Fruit fly (Drosophila melanogaster): Measurements from ENCODE around the gene CG5151.

DNA sequence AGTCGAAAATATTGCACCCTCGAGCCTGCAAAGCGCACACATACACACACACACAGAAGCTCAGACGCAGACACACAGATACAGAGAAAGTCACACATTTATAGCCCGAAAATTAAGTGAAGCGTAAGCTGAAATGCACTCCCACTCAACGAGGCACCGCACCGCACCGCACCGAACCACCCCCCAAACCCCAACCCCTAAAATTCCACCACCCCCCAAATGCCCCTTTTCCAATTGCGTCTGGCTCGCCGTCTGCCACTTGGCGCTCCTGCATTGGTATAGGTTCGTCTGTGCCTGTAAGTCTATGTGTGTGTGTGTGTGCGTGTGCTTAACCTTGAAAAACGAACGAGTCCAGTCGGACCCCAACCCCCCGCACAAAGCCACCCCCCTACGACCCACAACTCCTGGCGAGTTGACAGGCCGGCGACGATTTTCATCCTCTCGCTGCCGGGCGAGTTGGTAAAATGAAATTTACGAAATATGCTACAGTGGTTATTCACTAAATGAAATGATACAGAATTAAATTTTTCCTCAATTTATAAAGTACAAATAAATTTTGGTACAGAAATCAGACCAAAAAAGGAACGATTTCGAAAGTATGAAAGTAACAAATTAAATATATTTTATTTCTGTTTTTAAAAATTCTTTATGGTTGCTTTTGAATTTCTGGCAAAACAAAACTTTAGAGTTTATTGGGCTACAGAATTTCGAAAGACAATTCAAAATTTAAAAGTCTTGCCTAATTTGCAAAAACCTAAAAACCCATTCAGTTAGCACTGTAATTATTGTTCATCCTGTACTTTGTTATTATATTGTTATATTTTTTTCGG, 18.3 kb upstream of the CG5151 start:
- TF ChIP-seq Asciz (GFP tag; optimal IDR thresholded peaks at IDR 0.05) (no peak), Hr78 (GFP tag; optimal IDR thresholded peaks at IDR 0.05) (no peak), psq (GFP tag; optimal IDR thresholded peaks at IDR 0.05) (no peak), NC2α (GFP tag; optimal IDR thresholded peaks at IDR 0.05) (no peak), CG14441 (GFP tag; IDR thresholded peaks at IDR 0.05) (no peak), CG12391 (tag; optimal IDR thresholded peaks at IDR 0.05) (no peak), fd64A (GFP tag; optimal IDR thresholded peaks at IDR 0.05) (no peak), CG4282 (GFP tag; optimal IDR thresholded peaks at IDR 0.05) (no peak), bbx (GFP tag; IDR thresholded peaks at IDR 0.05; ENCODE audit: partially characterized antibody) (no peak), lmd (GFP tag; IDR thresholded peaks at IDR 0.05) (no peak), pb (GFP tag; optimal IDR thresholded peaks at IDR 0.05) (no peak), CG4328 (GFP tag; optimal IDR thresholded peaks at IDR 0.05) (no peak), Meics (GFP tag; optimal IDR thresholded peaks at IDR 0.05) (no peak), ash1 (GFP tag; optimal IDR thresholded peaks at IDR 0.05) (no peak)
